Worm (Caenorhabditis elegans) whole organism, L2 larva: ENCODE measurements around the gene C53B4.2.

ENCODE experiments used
- R02D3.7 ChIP-seq: fragments of 150-350 bp; optimal IDR thresholded peaks from 2 replicates; lab custom pipeline; 2014; ENCODE audit warnings: missing biosample characterization, missing genetic modification characterization
- ama-1 ChIP-seq: fragments of 150-350 bp; optimal IDR thresholded peaks from 2 replicates; lab custom pipeline; 2018; ENCODE audit warnings: inconsistent platforms
- blmp-1 ChIP-seq: sonication (generic microtip); optimal IDR thresholded peaks from 2 replicates; lab custom pipeline; 2017; ENCODE audit warnings: missing genetic modification characterization, mild to moderate bottlenecking, missing compliant biosample characterization, antibody characterized with exemption, moderate library complexity; ENCODE audit not compliant: insufficient read depth
- egl-27 ChIP-seq: sonication (generic microtip); optimal IDR thresholded peaks from 3 replicates; lab custom pipeline; 2017; ENCODE audit warnings: missing biosample characterization, missing genetic modification reagents, missing genetic modification characterization
- elt-1 ChIP-seq: fragments of 150-350 bp; optimal IDR thresholded peaks from 2 replicates; lab custom pipeline; 2014; ENCODE audit warnings: missing biosample characterization, missing genetic modification characterization
- mdl-1 ChIP-seq, 2 experiments: fragments of 150-350 bp in 1 of 2; sonication (generic microtip) in 1 of 2; optimal IDR thresholded peaks; 2 replicates each; lab custom pipeline; 2017; ENCODE audit warnings: missing biosample characterization in 2 of 2, missing genetic modification characterization in 2 of 2
- nhr-12 ChIP-seq: fragments of 150-350 bp; optimal IDR thresholded peaks from 2 replicates; lab custom pipeline; 2014; ENCODE audit warnings: missing biosample characterization, missing genetic modification characterization
- nhr-23 ChIP-seq: fragments of 150-350 bp; optimal IDR thresholded peaks from 2 replicates; lab custom pipeline; 2014; ENCODE audit warnings: missing biosample characterization, missing genetic modification reagents, missing genetic modification characterization
- nhr-237 ChIP-seq: fragments of 150-350 bp; optimal IDR thresholded peaks from 2 replicates; lab custom pipeline; 2014; ENCODE audit warnings: missing biosample characterization, missing genetic modification characterization
- nhr-25 ChIP-seq: fragments of 150-350 bp; sonication (generic microtip); optimal IDR thresholded peaks from 3 replicates; lab custom pipeline; 2014; ENCODE audit warnings: missing biosample characterization, missing genetic modification characterization
- nhr-6 ChIP-seq: fragments of 150-350 bp; optimal IDR thresholded peaks from 2 replicates; lab custom pipeline; 2014; ENCODE audit warnings: missing biosample characterization, missing genetic modification characterization
- nhr-77 ChIP-seq: fragments of 150-350 bp; optimal IDR thresholded peaks from 2 replicates; lab custom pipeline; 2014; ENCODE audit warnings: missing biosample characterization, missing genetic modification characterization
- unc-62 ChIP-seq: fragments of 150-350 bp; optimal IDR thresholded peaks from 2 replicates; lab custom pipeline; 2014; ENCODE audit warnings: missing biosample characterization, missing genetic modification reagents, missing genetic modification characterization
- zag-1 ChIP-seq: fragments of 150-350 bp; optimal IDR thresholded peaks from 2 replicates; lab custom pipeline; 2014; ENCODE audit warnings: missing biosample characterization, missing genetic modification characterization

ce11 chrIV:8921166-8921565, 44.8 kb upstream of the C53B4.2 start:
- TF ChIP-seq nhr-237 (tag; lab: Kevin White, UChicago) (no peak), egl-27 (no peak), ama-1 (lab: Kevin White, UChicago) (no peak), zag-1 (tag; lab: Kevin White, UChicago) (no peak), nhr-6 (no peak), blmp-1 (tag; lab: Kevin White, UChicago) (no peak), unc-62 (no peak), elt-1 (tag; lab: Kevin White, UChicago) (no peak), mdl-1 (tag; optimal IDR thresholded peaks at IDR 0.05; lab: Kevin White, UChicago) (no peak), nhr-23 (no peak), nhr-25 (tag; lab: Kevin White, UChicago) (no peak), R02D3.7 (tag; lab: Kevin White, UChicago) (no peak), nhr-12 (no peak), nhr-77 (tag; lab: Kevin White, UChicago) (no peak)
